Worm (Caenorhabditis elegans) whole organism, early embryonic: ENCODE measurements around the gene dex-1.

Source experiments
- F13C5.2 ChIP-seq: sonication (generic microtip); optimal IDR thresholded peaks from 2 replicates; lab custom pipeline; 2017; ENCODE audit warnings: mild to moderate bottlenecking, missing genetic modification characterization, inconsistent platforms, missing compliant biosample characterization
- aly-1 ChIP-seq: sonication (generic microtip); optimal IDR thresholded peaks from 2 replicates; lab custom pipeline; 2016; ENCODE audit warnings: missing genetic modification characterization, missing compliant biosample characterization
- ama-1 ChIP-seq: fragments of 150-350 bp; optimal IDR thresholded peaks from 2 replicates; lab custom pipeline; 2014
- ceh-36 ChIP-seq: sonication (generic microtip); optimal IDR thresholded peaks from 2 replicates; lab custom pipeline; 2016; ENCODE audit warnings: missing genetic modification characterization, inconsistent platforms, missing compliant biosample characterization
- ets-7 ChIP-seq: sonication (generic microtip); optimal IDR thresholded peaks from 2 replicates; lab custom pipeline; 2016; ENCODE audit warnings: missing genotype, missing genetic modification characterization, missing compliant biosample characterization
- flt-1 ChIP-seq: fragments of 200-800 bp; sonication (Bioruptor generic); IDR thresholded peaks from 2 replicates; pipeline ENCODE4 v1.3.6; 2022; ENCODE audit warnings: missing genetic modification characterization, missing compliant biosample characterization
- hmbx-1 ChIP-seq: sonication (generic microtip); optimal IDR thresholded peaks from 2 replicates; lab custom pipeline; 2016; ENCODE audit warnings: mild to moderate bottlenecking, missing genetic modification characterization, missing compliant biosample characterization
- hmg-4 ChIP-seq: fragments of 200-800 bp; sonication (Bioruptor generic); optimal IDR thresholded peaks from 2 replicates; lab custom pipeline; 2018; ENCODE audit warnings: mild to moderate bottlenecking, missing genetic modification characterization, missing compliant biosample characterization
- hnd-1 ChIP-seq: sonication (generic microtip); optimal IDR thresholded peaks from 2 replicates; lab custom pipeline; 2016; ENCODE audit warnings: missing genetic modification characterization, missing compliant biosample characterization
- scrt-1 ChIP-seq: fragments of 200-800 bp; sonication (Bioruptor generic); IDR thresholded peaks from 2 replicates; pipeline ENCODE4 v1.3.6; 2022; ENCODE audit warnings: missing genetic modification characterization, missing compliant biosample characterization
- sea-1 ChIP-seq: fragments of 200-800 bp; sonication (Bioruptor generic); conservative IDR thresholded peaks from 2 replicates; pipeline ENCODE4 v1.3.6; 2022; ENCODE audit warnings: missing genetic modification characterization, missing compliant biosample characterization
- tbx-11 ChIP-seq: fragments of 200-800 bp; sonication (Bioruptor generic); IDR thresholded peaks from 2 replicates; pipeline ENCODE4 v1.3.6; 2022; ENCODE audit warnings: missing genetic modification characterization, missing compliant biosample characterization
- tbx-37 ChIP-seq: fragments of 200-800 bp; sonication (Bioruptor generic); conservative IDR thresholded peaks from 2 replicates; pipeline ENCODE4 v1.3.6; 2022; ENCODE audit warnings: missing genetic modification reagents, missing genetic modification characterization, missing compliant biosample characterization
- tra-4 ChIP-seq: sonication (generic microtip); optimal IDR thresholded peaks from 2 replicates; lab custom pipeline; 2017; ENCODE audit warnings: missing genetic modification characterization, missing compliant biosample characterization

ce11 chrIII:5565699-5566098 lies 39.8 kb downstream of the dex-1 start:
- TF ChIP-seq hmbx-1 (tag; lab: Kevin White, UChicago) (no peak), flt-1 (no peak), tra-4 (no peak), scrt-1 (GFP tag; lab: Robert Waterston, UW) (no peak), F13C5.2 (tag; lab: Kevin White, UChicago) (no peak), tbx-37 (GFP tag; lab: Robert Waterston, UW) (no peak), ceh-36 (tag; lab: Kevin White, UChicago) (no peak), sea-1 (GFP tag; lab: Robert Waterston, UW) (no peak), ets-7 (tag; lab: Kevin White, UChicago) (no peak), hmg-4 (GFP tag; lab: Kevin White, UChicago) (no peak), aly-1 (tag; lab: Kevin White, UChicago) (no peak), ama-1 (lab: Kevin White, UChicago) (no peak), hnd-1 (tag; lab: Kevin White, UChicago) (no peak), tbx-11 (no peak)
